Fruit fly (Drosophila melanogaster) whole organism: ENCODE measurements around the gene CSN5.

Experiments
- CG8478 ChIP-seq: fragments of >200 bp; optimal IDR thresholded peaks from 2 replicates; lab custom pipeline; 2018; ENCODE audit warnings: inconsistent platforms
- Dll ChIP-seq: fragments of >200 bp; optimal IDR thresholded peaks from 2 replicates; lab custom pipeline; 2017
- EcR ChIP-seq, 2 experiments: fragments of >200 bp; optimal IDR thresholded peaks; 2 replicates each; lab custom pipeline; 2017; ENCODE audit warnings: missing biosample characterization in 2 of 2, missing genetic modification characterization in 2 of 2, missing genetic modification reagents in 2 of 2
- pan ChIP-seq: fragments of >200 bp; optimal IDR thresholded peaks from 2 replicates; lab custom pipeline; 2017
- psq ChIP-seq: fragments of >200 bp; optimal IDR thresholded peaks from 2 replicates; lab custom pipeline; 2017
- usp ChIP-seq: fragments of >200 bp; optimal IDR thresholded peaks from 2 replicates; lab custom pipeline; 2017; ENCODE audit warnings: missing biosample characterization, missing genetic modification characterization, mixed read lengths

CSN5 gene

DNA sequence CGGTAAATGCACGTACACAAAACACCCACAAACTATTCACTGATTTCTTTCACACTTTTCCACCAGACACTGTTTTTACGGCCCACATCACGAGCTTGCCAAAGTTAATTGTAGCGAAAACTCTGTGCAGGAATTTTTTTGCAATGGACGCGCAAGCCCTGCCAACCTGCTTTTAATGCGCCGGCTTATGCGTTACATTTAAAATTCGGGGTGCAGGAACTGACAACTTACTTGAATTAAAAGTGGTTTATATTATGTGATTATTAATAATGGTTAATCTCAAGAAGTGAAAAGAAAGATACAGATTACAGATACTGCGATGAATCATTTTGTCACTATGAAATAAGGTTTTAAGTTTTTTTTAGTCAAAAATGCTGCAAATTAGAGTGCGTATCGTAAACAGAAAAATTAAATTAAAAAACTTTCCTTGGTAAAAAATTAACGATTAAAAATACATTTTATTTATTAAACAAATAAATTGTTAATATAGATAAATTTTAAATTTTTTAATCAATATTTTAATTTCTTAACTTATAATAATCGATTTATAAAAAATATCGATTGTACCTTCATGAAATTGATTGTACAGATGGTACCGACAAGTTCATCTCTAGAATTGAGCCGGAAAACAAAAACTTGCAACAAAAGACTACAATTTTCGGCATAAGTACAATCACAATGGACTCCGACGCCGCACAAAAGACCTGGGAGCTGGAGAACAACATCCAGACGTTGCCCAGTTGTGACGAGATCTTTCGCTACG lies at the start of gene CSN5, which contains the start of gene CG42232:
Gene CSN5 (plus strand): TSS at position 599 of the 763 bp plus-strand sequence.
Gene CG42232 (minus strand): TSS at position 163 of the 763 bp plus-strand sequence.
- TF ChIP-seq psq (no peak), usp (GFP tag; lab: Kevin White, UChicago) (no peak), pan (no peak), EcR (GFP tag; optimal IDR thresholded peaks at IDR 0.05; lab: Kevin White, UChicago) (no peak), CG8478 (lab: Kevin White, UChicago) (no peak), Dll (lab: Kevin White, UChicago) (no peak)

dm6 chr3R:16423323-16423722 lies 46.6 kb upstream of the CSN5 start:
- no peak for TF ChIP-seq pan
- TF ChIP-seq CG8478 (lab: Kevin White, UChicago): no peak
- TF ChIP-seq EcR (GFP tag; optimal IDR thresholded peaks at IDR 0.05; lab: Kevin White, UChicago): no peak
- TF ChIP-seq Dll (lab: Kevin White, UChicago): no peak
- TF ChIP-seq usp (GFP tag; lab: Kevin White, UChicago): no peak
- no peak for TF ChIP-seq psq

- TF ChIP-seq EcR (GFP tag; optimal IDR thresholded peaks at IDR 0.05; lab: Kevin White, UChicago) (no peak), CG8478 (lab: Kevin White, UChicago) (no peak), Dll (lab: Kevin White, UChicago) (no peak), pan (no peak), psq (no peak), usp (GFP tag; lab: Kevin White, UChicago) (no peak)
These were observed 42.4 kb upstream of the CSN5 start for dm6 chr3R:16427520-16427919.

dm6 chr3R:16430381-16430780 lies 39.5 kb upstream of the CSN5 start, which contains the start of gene CG31279:
CG31279 (plus strand) TSS chr3R:16430681.
- TF ChIP-seq EcR (GFP tag; optimal IDR thresholded peaks at IDR 0.05; lab: Kevin White, UChicago): no peak
- TF ChIP-seq CG8478 (lab: Kevin White, UChicago): no peak
- no peak for TF ChIP-seq Dll (lab: Kevin White, UChicago)
- no peak for TF ChIP-seq psq
- no peak for TF ChIP-seq pan
- TF ChIP-seq usp (GFP tag; lab: Kevin White, UChicago): no peak

DNA sequence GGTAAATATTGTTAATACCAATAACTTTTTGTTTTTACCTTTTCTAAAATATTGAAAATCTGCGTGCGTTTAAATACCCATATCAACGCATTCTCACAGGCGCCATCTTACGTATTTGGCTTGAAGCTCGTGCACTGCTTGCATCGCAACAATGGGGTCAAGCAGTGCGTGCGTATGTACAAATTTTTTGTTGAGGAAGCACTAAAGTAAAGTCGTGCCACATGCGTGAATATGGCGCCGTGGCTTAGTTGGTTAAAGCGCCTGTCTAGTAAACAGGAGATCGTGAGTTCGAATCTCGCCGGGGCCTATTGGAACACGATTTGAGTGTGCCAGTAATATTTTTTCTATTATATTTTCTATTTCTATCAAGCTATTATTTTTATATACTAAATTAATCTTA lies 38.2 kb upstream of the CSN5 start:
- TF ChIP-seq usp (GFP tag; lab: Kevin White, UChicago) (no peak), EcR (GFP tag; optimal IDR thresholded peaks at IDR 0.05; lab: Kevin White, UChicago) (no peak), CG8478 (lab: Kevin White, UChicago) (no peak), psq (no peak), Dll (lab: Kevin White, UChicago) (no peak), pan (no peak)

dm6 chr3R:16432665-16433065 lies 37.2 kb upstream of the CSN5 start, which contains the start of gene Fntb:
Fntb (plus strand) TSS chr3R:16432998.
- no peak for TF ChIP-seq psq
- no peak for TF ChIP-seq usp (GFP tag; lab: Kevin White, UChicago)
- no peak for TF ChIP-seq CG8478 (lab: Kevin White, UChicago)
- no peak for TF ChIP-seq pan
- TF ChIP-seq EcR (GFP tag; optimal IDR thresholded peaks at IDR 0.05; lab: Kevin White, UChicago): no peak
- TF ChIP-seq Dll (lab: Kevin White, UChicago): no peak

DNA sequence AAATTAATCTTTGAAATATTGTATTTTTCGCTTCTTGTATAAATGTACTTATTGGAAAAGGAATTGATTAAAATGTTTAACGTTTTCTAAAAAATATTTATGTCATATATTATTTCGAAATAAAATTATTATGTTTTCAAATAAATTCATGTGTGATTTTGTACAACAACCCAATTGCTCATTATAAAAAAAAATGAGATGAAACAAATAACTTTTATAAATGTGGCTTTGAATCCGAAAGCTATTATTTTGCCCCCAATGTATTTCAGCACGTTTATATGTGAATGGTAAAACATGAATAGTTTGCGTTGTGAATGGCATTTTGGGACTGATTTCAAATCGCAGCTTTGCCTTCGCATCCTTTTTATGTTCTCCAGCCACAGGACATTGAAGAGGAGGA lies 35.3 kb upstream of the CSN5 start, which contains the start of gene CG14881:
Gene CG14881 (plus strand): TSS at position 301 of the 400 bp plus-strand sequence.
- TF ChIP-seq EcR (GFP tag; optimal IDR thresholded peaks at IDR 0.05; lab: Kevin White, UChicago) (no peak), Dll (lab: Kevin White, UChicago) (no peak), psq (no peak), usp (GFP tag; lab: Kevin White, UChicago) (no peak), CG8478 (lab: Kevin White, UChicago) (no peak), pan (no peak)

DNA sequence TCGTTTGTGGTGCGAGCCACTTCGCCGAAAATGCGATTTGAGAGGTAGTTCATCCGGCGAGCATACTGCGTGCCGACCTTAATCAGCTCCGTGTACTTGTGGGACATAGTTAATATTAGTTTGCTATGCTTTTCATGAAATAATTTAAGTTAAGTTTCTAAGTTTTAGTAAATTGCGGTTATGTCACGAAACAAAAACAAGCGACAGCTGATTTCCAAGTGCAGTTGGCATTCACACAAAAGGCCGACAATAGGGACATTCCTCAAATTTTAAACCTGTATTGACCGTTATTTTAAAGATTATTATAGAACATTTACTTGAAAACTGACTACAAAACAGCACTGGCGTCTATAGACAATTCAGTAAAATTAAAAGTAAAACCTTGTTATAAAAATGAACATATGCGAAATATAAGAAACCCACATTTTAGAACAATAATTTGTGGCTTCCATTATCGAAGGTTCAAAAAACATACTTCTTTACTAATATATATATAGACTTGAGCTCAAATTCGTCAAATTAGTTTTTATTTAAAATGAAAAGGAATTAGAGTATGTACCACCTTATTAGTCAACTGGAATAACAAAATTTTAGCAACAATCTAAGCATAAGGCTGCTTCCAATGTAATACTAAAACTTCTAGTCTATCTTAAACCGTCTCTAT lies 33.4 kb upstream of the CSN5 start, which contains the start of gene mRpS33:
Gene mRpS33 (minus strand): TSS at position 224 of the 664 bp plus-strand sequence.
- TF ChIP-seq CG8478 (lab: Kevin White, UChicago): no peak
- no peak for TF ChIP-seq Dll (lab: Kevin White, UChicago)
- no peak for TF ChIP-seq pan
- no peak for TF ChIP-seq psq
- TF ChIP-seq usp (GFP tag; lab: Kevin White, UChicago): no peak
- TF ChIP-seq EcR (GFP tag; optimal IDR thresholded peaks at IDR 0.05; lab: Kevin White, UChicago): no peak

DNA sequence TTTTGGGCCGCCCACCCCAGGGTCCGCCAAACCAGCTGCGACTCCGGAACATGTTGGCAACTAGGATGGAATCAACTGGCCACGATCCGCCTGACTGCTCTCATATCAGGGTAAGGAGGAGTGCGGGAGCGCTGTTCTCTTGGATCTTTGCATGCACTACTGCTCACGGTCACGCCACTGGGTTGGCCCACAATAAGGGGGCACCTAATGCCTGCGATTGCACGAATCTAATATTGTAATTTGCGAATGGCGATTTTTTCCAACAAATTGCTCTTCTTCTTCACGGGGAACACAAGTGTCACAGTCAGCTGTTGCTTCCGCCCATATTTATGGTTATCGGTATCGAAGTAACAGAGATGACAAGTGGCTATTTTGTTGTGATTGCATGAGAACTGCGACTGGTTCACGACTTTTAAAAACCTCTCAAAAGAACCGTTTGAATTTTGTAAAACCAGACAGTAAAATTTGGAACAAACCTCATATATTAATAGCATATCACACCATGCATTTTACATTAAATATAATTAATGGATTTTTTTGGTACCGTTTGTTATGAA lies 28.5 kb upstream of the CSN5 start, which contains the start of gene ema:
Gene ema (minus strand): TSS at position 295 of the 557 bp plus-strand sequence.
- no peak for TF ChIP-seq usp (GFP tag; lab: Kevin White, UChicago)
- TF ChIP-seq pan: no peak
- TF ChIP-seq EcR (GFP tag; optimal IDR thresholded peaks at IDR 0.05; lab: Kevin White, UChicago): no peak
- no peak for TF ChIP-seq CG8478 (lab: Kevin White, UChicago)
- no peak for TF ChIP-seq Dll (lab: Kevin White, UChicago)
- TF ChIP-seq psq: no peak

- no peak for TF ChIP-seq psq
- TF ChIP-seq Dll (lab: Kevin White, UChicago): no peak
- TF ChIP-seq EcR (GFP tag; optimal IDR thresholded peaks at IDR 0.05; lab: Kevin White, UChicago): no peak
- no peak for TF ChIP-seq usp (GFP tag; lab: Kevin White, UChicago)
- no peak for TF ChIP-seq pan
These were observed 27.0 kb upstream of the CSN5 start, which contains the start of the genes Ttc1 and CG14882 for dm6 chr3R:16442937-16443336. Ttc1 (minus strand) TSS chr3R:16443007. CG14882 (plus strand) TSS chr3R:16443207.

- TF ChIP-seq Dll (lab: Kevin White, UChicago) (no peak), pan (no peak), usp (GFP tag; lab: Kevin White, UChicago) (no peak), psq (no peak), CG8478 (lab: Kevin White, UChicago) (no peak), EcR (GFP tag; optimal IDR thresholded peaks at IDR 0.05; lab: Kevin White, UChicago) (no peak)
These were observed 23.1 kb upstream of the CSN5 start for dm6 chr3R:16446836-16447235.
